Worm (Caenorhabditis elegans) whole organism, young adult: ENCODE data around the gene F08F3.4.

Experiments used
- B0336.3 ChIP-seq: fragments of 200-800 bp; sonication (Bioruptor generic); IDR thresholded peaks from 2 replicates; pipeline ENCODE4 v1.3.6; 2022; ENCODE audit warnings: missing genetic modification characterization, missing compliant biosample characterization
- C06A6.2 ChIP-seq: fragments of 200-800 bp; sonication (Bioruptor generic); conservative IDR thresholded peaks from 2 replicates; pipeline ENCODE4 v1.3.6; 2022; ENCODE audit warnings: missing genetic modification characterization, missing compliant biosample characterization
- D2030.7 ChIP-seq: fragments of 200-800 bp; sonication (Bioruptor generic); IDR thresholded peaks from 2 replicates; pipeline ENCODE4 v1.3.6; 2022; ENCODE audit warnings: missing genetic modification reagents, missing genetic modification characterization, missing compliant biosample characterization
- F22D6.2 ChIP-seq: sonication (generic microtip); optimal IDR thresholded peaks from 2 replicates; lab custom pipeline; 2016; ENCODE audit warnings: mild to moderate bottlenecking, missing genetic modification characterization, missing compliant biosample characterization
- F55B11.4 ChIP-seq: sonication (generic microtip); optimal IDR thresholded peaks from 2 replicates; lab custom pipeline; 2016; ENCODE audit warnings: missing compliant biosample characterization, missing genetic modification characterization, borderline replicate concordance; ENCODE audit not compliant: insufficient read depth
- F57C9.4 ChIP-seq: sonication (generic microtip); optimal IDR thresholded peaks from 2 replicates; lab custom pipeline; 2017; ENCODE audit warnings: mild to moderate bottlenecking, missing genetic modification characterization, missing compliant biosample characterization
- K11D2.4 ChIP-seq: fragments of 200-800 bp; sonication (Bioruptor generic); IDR thresholded peaks from 2 replicates; pipeline ENCODE4 v1.3.6; 2022; ENCODE audit warnings: missing genetic modification reagents, missing genetic modification characterization, missing compliant biosample characterization
- T07F8.4 ChIP-seq: sonication (generic microtip); optimal IDR thresholded peaks from 2 replicates; lab custom pipeline; 2016; ENCODE audit warnings: mild to moderate bottlenecking, missing genetic modification characterization, moderate library complexity, missing compliant biosample characterization
- Y53G8AR.9 ChIP-seq: fragments of 200-800 bp; sonication (Bioruptor generic); conservative IDR thresholded peaks from 2 replicates; pipeline ENCODE4 v1.3.6; 2022; ENCODE audit warnings: missing genetic modification reagents, missing genetic modification characterization, missing compliant biosample characterization
- Y79H2A.3 ChIP-seq: fragments of 200-800 bp; sonication (Bioruptor generic); conservative IDR thresholded peaks from 2 replicates; pipeline ENCODE4 v1.3.6; 2022; ENCODE audit warnings: missing genetic modification reagents, missing genetic modification characterization, missing compliant biosample characterization
- ZK185.1 ChIP-seq: sonication (generic microtip); optimal IDR thresholded peaks from 2 replicates; lab custom pipeline; 2016; ENCODE audit warnings: mild to moderate bottlenecking, missing genetic modification characterization, missing compliant biosample characterization; ENCODE audit not compliant: poor library complexity, severe bottlenecking
- aptf-2 ChIP-seq: fragments of 200-800 bp; sonication (Bioruptor generic); conservative IDR thresholded peaks from 2 replicates; pipeline ENCODE4 v1.3.6; 2022; ENCODE audit warnings: missing genetic modification reagents, missing genetic modification characterization, missing compliant biosample characterization
- atf-7 ChIP-seq: sonication (generic microtip); optimal IDR thresholded peaks from 2 replicates; lab custom pipeline; 2017; ENCODE audit warnings: mild to moderate bottlenecking, missing genetic modification characterization, missing compliant biosample characterization
- attf-5 ChIP-seq: fragments of 200-800 bp; sonication (Bioruptor generic); optimal IDR thresholded peaks from 2 replicates; lab custom pipeline; 2018; ENCODE audit warnings: mild to moderate bottlenecking, missing genetic modification characterization, missing compliant biosample characterization
- attf-6 ChIP-seq: fragments of 200-800 bp; sonication (Bioruptor generic); IDR thresholded peaks from 2 replicates; pipeline ENCODE4 v1.3.6; 2022; ENCODE audit warnings: missing genetic modification reagents, missing genetic modification characterization, missing compliant biosample characterization
- cebp-1 ChIP-seq, 2 experiments: fragments of 200-800 bp in 1 of 2; sonication (Bioruptor generic) in 1 of 2; sonication (generic microtip) in 1 of 2; IDR thresholded peaks in 1 of 2; optimal IDR thresholded peaks in 1 of 2; 2 replicates each; pipeline versions ENCODE4 v1.3.6 to Lab custom; 2017 to 2022; ENCODE audit warnings: missing compliant biosample characterization in 2 of 2, missing genetic modification characterization in 2 of 2, mild to moderate bottlenecking in 1 of 2, missing genetic modification reagents in 1 of 2, moderate library complexity in 1 of 2
- cebp-2 ChIP-seq: fragments of 200-800 bp; sonication (Bioruptor generic); IDR thresholded peaks from 2 replicates; pipeline ENCODE4 v1.3.6; 2022; ENCODE audit warnings: missing genetic modification characterization, missing compliant biosample characterization
- ceh-100 ChIP-seq: fragments of 200-800 bp; sonication (Bioruptor generic); IDR thresholded peaks from 2 replicates; pipeline ENCODE4 v1.3.6; 2022; ENCODE audit warnings: missing genetic modification reagents, missing genetic modification characterization, missing compliant biosample characterization
- ceh-40 ChIP-seq: fragments of 200-800 bp; sonication (Bioruptor generic); IDR thresholded peaks from 2 replicates; pipeline ENCODE4 v1.3.6; 2022; ENCODE audit warnings: missing genetic modification characterization, missing compliant biosample characterization
- ceh-58 ChIP-seq: fragments of 200-800 bp; sonication (Bioruptor generic); IDR thresholded peaks from 2 replicates; pipeline ENCODE4 v1.3.6; 2022; ENCODE audit warnings: missing genetic modification characterization, missing compliant biosample characterization
- ceh-79 ChIP-seq: sonication (generic microtip); optimal IDR thresholded peaks from 2 replicates; lab custom pipeline; 2017; ENCODE audit warnings: mild to moderate bottlenecking, missing genetic modification characterization, missing compliant biosample characterization
- chd-7 ChIP-seq: sonication (generic microtip); optimal IDR thresholded peaks from 2 replicates; lab custom pipeline; 2016; ENCODE audit warnings: mild to moderate bottlenecking, missing genetic modification characterization, moderate library complexity, missing compliant biosample characterization
- dpl-1 ChIP-seq: fragments of 150-350 bp; optimal IDR thresholded peaks from 2 replicates; lab custom pipeline; 2014; ENCODE audit warnings: missing biosample characterization, missing genetic modification reagents, missing genetic modification characterization
- gei-17 ChIP-seq: fragments of 200-800 bp; sonication (Bioruptor generic); optimal IDR thresholded peaks from 2 replicates; lab custom pipeline; 2018; ENCODE audit warnings: mild to moderate bottlenecking, missing genetic modification characterization, missing compliant biosample characterization
- him-1 ChIP-seq: sonication (generic microtip); optimal IDR thresholded peaks from 2 replicates; lab custom pipeline; 2016; ENCODE audit warnings: missing genotype, missing genetic modification reagents, missing genetic modification characterization, missing compliant biosample characterization
- lag-1 ChIP-seq: fragments of 200-800 bp; sonication (Bioruptor generic); IDR thresholded peaks from 2 replicates; pipeline ENCODE4 v1.3.6; 2022; ENCODE audit warnings: missing genetic modification reagents, missing genetic modification characterization, missing compliant biosample characterization
- let-526 ChIP-seq: fragments of 200-800 bp; sonication (Bioruptor generic); IDR thresholded peaks from 2 replicates; pipeline ENCODE4 v1.3.6; 2022; ENCODE audit warnings: missing genetic modification reagents, missing genetic modification characterization, missing compliant biosample characterization
- lin-26 ChIP-seq: fragments of 200-800 bp; sonication (Bioruptor generic); IDR thresholded peaks from 2 replicates; pipeline ENCODE4 v1.3.6; 2022; ENCODE audit warnings: missing genetic modification reagents, missing genetic modification characterization, missing compliant biosample characterization
- lin-40 ChIP-seq: sonication (generic microtip); optimal IDR thresholded peaks from 2 replicates; lab custom pipeline; 2016; ENCODE audit warnings: missing genetic modification characterization, mild to moderate bottlenecking, missing compliant biosample characterization, missing genotype, missing genetic modification reagents
- lsl-1 ChIP-seq: fragments of 200-800 bp; sonication (Bioruptor generic); optimal IDR thresholded peaks from 2 replicates; lab custom pipeline; 2018; ENCODE audit warnings: mild to moderate bottlenecking, missing genetic modification characterization, moderate library complexity, missing compliant biosample characterization
- madf-10 ChIP-seq: sonication (generic microtip); optimal IDR thresholded peaks from 2 replicates; lab custom pipeline; 2016; ENCODE audit warnings: mild to moderate bottlenecking, missing genetic modification characterization, missing compliant biosample characterization
- madf-6 ChIP-seq: fragments of 200-800 bp; sonication (Bioruptor generic); IDR thresholded peaks from 2 replicates; pipeline ENCODE4 v1.3.6; 2022; ENCODE audit warnings: missing genetic modification reagents, missing genetic modification characterization, missing compliant biosample characterization
- madf-8 ChIP-seq: fragments of 200-800 bp; sonication (Bioruptor generic); conservative IDR thresholded peaks from 2 replicates; pipeline ENCODE4 v1.3.6; 2022; ENCODE audit warnings: missing genetic modification reagents, missing genetic modification characterization, missing compliant biosample characterization
- mel-28 ChIP-seq: sonication (generic microtip); optimal IDR thresholded peaks from 2 replicates; lab custom pipeline; 2016; ENCODE audit warnings: borderline replicate concordance, mild to moderate bottlenecking, missing genetic modification characterization, missing compliant biosample characterization
- mes-4 ChIP-seq: sonication (generic microtip); optimal IDR thresholded peaks from 2 replicates; lab custom pipeline; 2016; ENCODE audit warnings: missing genotype, missing genetic modification characterization, missing compliant biosample characterization
- mxl-1 ChIP-seq: sonication (generic microtip); optimal IDR thresholded peaks from 2 replicates; lab custom pipeline; 2016; ENCODE audit warnings: missing genetic modification characterization, missing compliant biosample characterization
- nfyb-1 ChIP-seq: fragments of 200-800 bp; sonication (Bioruptor generic); IDR thresholded peaks from 2 replicates; pipeline ENCODE4 v1.3.6; 2022; ENCODE audit warnings: missing genetic modification reagents, missing genetic modification characterization, missing compliant biosample characterization
- snpc-1.1 ChIP-seq: sonication (generic microtip); optimal IDR thresholded peaks from 2 replicates; lab custom pipeline; 2017; ENCODE audit warnings: missing genetic modification characterization, mild to moderate bottlenecking, missing compliant biosample characterization, antibody characterized with exemption, moderate library complexity, missing genotype, missing genetic modification reagents; ENCODE audit not compliant: insufficient read depth
- snpc-4 ChIP-seq, 5 experiments: fragments of 150-350 bp in 1 of 5; sonication (generic microtip) in 4 of 5; optimal IDR thresholded peaks; 2 replicates each; lab custom pipeline; 2014 to 2018; ENCODE audit warnings: missing genetic modification characterization in 5 of 5, missing biosample characterization in 3 of 5, antibody characterized with exemption in 2 of 5, mild to moderate bottlenecking in 2 of 5, missing compliant biosample characterization in 2 of 5, missing genotype in 2 of 5, moderate library complexity in 2 of 5, missing genetic modification reagents in 1 of 5
- somi-1 ChIP-seq: fragments of 200-800 bp; sonication (Bioruptor generic); optimal IDR thresholded peaks from 2 replicates; lab custom pipeline; 2018; ENCODE audit warnings: mild to moderate bottlenecking, missing genetic modification characterization, missing compliant biosample characterization
- xnd-1 ChIP-seq: sonication (generic microtip); optimal IDR thresholded peaks from 2 replicates; lab custom pipeline; 2016; ENCODE audit warnings: missing genotype, missing genetic modification reagents, missing genetic modification characterization, missing compliant biosample characterization
- zfh-2 ChIP-seq: fragments of 200-800 bp; sonication (Bioruptor generic); conservative IDR thresholded peaks from 2 replicates; pipeline ENCODE4 v1.3.6; 2022; ENCODE audit warnings: missing genetic modification reagents, missing genetic modification characterization, missing compliant biosample characterization
- ztf-22 ChIP-seq: fragments of 200-800 bp; sonication (Bioruptor generic); optimal IDR thresholded peaks from 2 replicates; lab custom pipeline; 2018; ENCODE audit warnings: mild to moderate bottlenecking, missing genetic modification characterization, moderate library complexity, missing compliant biosample characterization
- ztf-26 ChIP-seq: sonication (generic microtip); optimal IDR thresholded peaks from 2 replicates; lab custom pipeline; 2017; ENCODE audit warnings: missing genetic modification characterization, missing compliant biosample characterization

Gene F08F3.4

ce11 chrV:5410679-5411078 lies at the start of gene F08F3.4:
TSS of gene F08F3.4 (plus strand) at chrV:5410955.
- TF ChIP-seq somi-1 (GFP tag; lab: Kevin White, UChicago) (peak; percentile 91), C06A6.2 (GFP tag; lab: Robert Waterston, UW) (peak; percentile 51; the same call in 1 of the 2 replicates), cebp-1 (GFP tag; IDR thresholded peaks at IDR 0.05; lab: Robert Waterston, UW) (no peak), cebp-1 (tag; optimal IDR thresholded peaks at IDR 0.05; lab: Kevin White, UChicago) (peak; percentile 35), ztf-26 (peak; percentile 93), lin-26 (GFP tag; lab: Robert Waterston, UW) (peak; percentile 55; the same call in 1 of the 2 replicates), atf-7 (tag; lab: Kevin White, UChicago) (peak; percentile 5), K11D2.4 (GFP tag; lab: Robert Waterston, UW) (0 out of 2 replicates have a peak, but pooled peaks have one; percentile 37), B0336.3 (GFP tag; lab: Robert Waterston, UW) (0 out of 2 replicates have a peak, but pooled peaks have one; percentile 20), F57C9.4 (tag; lab: Kevin White, UChicago) (no peak), zfh-2 (GFP tag; lab: Robert Waterston, UW) (no peak), ZK185.1 (tag; lab: Kevin White, UChicago) (no peak), madf-6 (no peak), lin-40 (tag; lab: Kevin White, UChicago) (peak; percentile 25), cebp-2 (no peak), nfyb-1 (peak; percentile 46; the same call in 1 of the 2 replicates), attf-5 (GFP tag; lab: Kevin White, UChicago) (no peak), chd-7 (tag; lab: Kevin White, UChicago) (peak; percentile 17), mxl-1 (tag; lab: Kevin White, UChicago) (no peak)

ce11 chrV:5362220-5362619 lies 48.5 kb upstream of the F08F3.4 start:
- TF ChIP-seq ceh-40 (no peak), F55B11.4 (tag; lab: Kevin White, UChicago) (no peak), ceh-58 (GFP tag; lab: Robert Waterston, UW) (no peak), F22D6.2 (tag; lab: Kevin White, UChicago) (no peak), madf-8 (GFP tag; lab: Robert Waterston, UW) (no peak), ceh-79 (tag; lab: Kevin White, UChicago) (no peak), lsl-1 (GFP tag; lab: Kevin White, UChicago) (no peak), snpc-1.1 (tag; lab: Kevin White, UChicago) (no peak), Y53G8AR.9 (GFP tag; lab: Robert Waterston, UW) (no peak), aptf-2 (GFP tag; lab: Robert Waterston, UW) (no peak), gei-17 (no peak), mel-28 (tag; lab: Kevin White, UChicago) (no peak), cebp-2 (no peak), lag-1 (no peak), T07F8.4 (tag; lab: Kevin White, UChicago) (no peak)

ce11 chrV:5364863-5365262 lies 45.9 kb upstream of the F08F3.4 start, which contains the start of gene T09D3.8:
TSS of gene T09D3.8 (plus strand) at chrV:5365163.
- TF ChIP-seq madf-8 (GFP tag; lab: Robert Waterston, UW) (no peak), dpl-1 (GFP tag; lab: Kevin White, UChicago) (no peak), mel-28 (tag; lab: Kevin White, UChicago) (no peak), B0336.3 (GFP tag; lab: Robert Waterston, UW) (no peak), Y79H2A.3 (no peak), let-526 (no peak), ceh-100 (no peak), C06A6.2 (GFP tag; lab: Robert Waterston, UW) (no peak), xnd-1 (tag; lab: Kevin White, UChicago) (no peak), cebp-1 (GFP tag; IDR thresholded peaks at IDR 0.05; lab: Robert Waterston, UW) (no peak), cebp-1 (tag; optimal IDR thresholded peaks at IDR 0.05; lab: Kevin White, UChicago) (no peak), madf-10 (tag; lab: Kevin White, UChicago) (no peak), attf-6 (GFP tag; lab: Robert Waterston, UW) (no peak), K11D2.4 (GFP tag; lab: Robert Waterston, UW) (no peak), aptf-2 (GFP tag; lab: Robert Waterston, UW) (no peak), snpc-4 (GFP tag; optimal IDR thresholded peaks at IDR 0.05; lab: Kevin White, UChicago) (no peak), snpc-4 (tag; optimal IDR thresholded peaks at IDR 0.05; lab: Kevin White, UChicago) (no peak), D2030.7 (GFP tag; lab: Robert Waterston, UW) (no peak), mes-4 (tag; lab: Kevin White, UChicago) (no peak), ztf-22 (GFP tag; lab: Kevin White, UChicago) (no peak), him-1 (no peak)
